Fruit fly (Drosophila melanogaster): ENCODE results near the gene CG15531.

- TF ChIP-seq h (optimal IDR thresholded peaks at IDR 0.05), result no peak
- no peak for TF ChIP-seq Sin3A (optimal IDR thresholded peaks at IDR 0.05)
- no peak for TF ChIP-seq psq (optimal IDR thresholded peaks at IDR 0.05)
Measured at dm6 chr3R:30166159-30166784, 29.8 kb downstream of the CG15531 start, which contains the start of gene VhaAC45RP.
